Worm (Caenorhabditis elegans) whole organism, late embryonic: ENCODE measurements around the gene hrpl-1.

ENCODE experiments used
- C38D4.7 ChIP-seq: fragments of 200-800 bp; sonication (Bioruptor generic); optimal IDR thresholded peaks from 2 replicates; lab custom pipeline; 2018; ENCODE audit warnings: mild to moderate bottlenecking, missing genetic modification characterization, moderate library complexity, missing compliant biosample characterization
- F13H6.1 ChIP-seq: sonication (generic microtip); optimal IDR thresholded peaks from 2 replicates; lab custom pipeline; 2016; ENCODE audit warnings: missing genetic modification characterization, missing compliant biosample characterization
- Y22D7AL.16 ChIP-seq: sonication (generic microtip); optimal IDR thresholded peaks from 2 replicates; lab custom pipeline; 2016; ENCODE audit warnings: missing genetic modification characterization, missing compliant biosample characterization
- ahr-1 ChIP-seq: sonication (generic microtip); optimal IDR thresholded peaks from 2 replicates; lab custom pipeline; 2016; ENCODE audit warnings: missing genetic modification characterization, missing compliant biosample characterization
- ceh-14 ChIP-seq: sonication (generic microtip); optimal IDR thresholded peaks from 2 replicates; lab custom pipeline; 2016; ENCODE audit warnings: missing genotype, missing genetic modification characterization, missing compliant biosample characterization
- ceh-19 ChIP-seq: fragments of 200-800 bp; sonication (Bioruptor generic); optimal IDR thresholded peaks from 2 replicates; lab custom pipeline; 2018; ENCODE audit warnings: mild to moderate bottlenecking, missing genetic modification characterization, missing compliant biosample characterization
- ceh-30 ChIP-seq: fragments of 150-350 bp; optimal IDR thresholded peaks from 2 replicates; lab custom pipeline; 2014; ENCODE audit warnings: missing biosample characterization, missing genetic modification characterization
- ceh-31 ChIP-seq: sonication (generic microtip); optimal IDR thresholded peaks from 2 replicates; lab custom pipeline; 2016; ENCODE audit warnings: missing genetic modification characterization, missing compliant biosample characterization
- ceh-34 ChIP-seq: sonication (generic microtip); optimal IDR thresholded peaks from 2 replicates; lab custom pipeline; 2016; ENCODE audit warnings: mild to moderate bottlenecking, missing genetic modification characterization, missing compliant biosample characterization
- ceh-6 ChIP-seq: fragments of 200-800 bp; sonication (Bioruptor generic); optimal IDR thresholded peaks from 2 replicates; lab custom pipeline; 2018; ENCODE audit warnings: mild to moderate bottlenecking, missing genetic modification characterization, missing compliant biosample characterization
- dmd-4 ChIP-seq: sonication (generic microtip); optimal IDR thresholded peaks from 2 replicates; lab custom pipeline; 2016; ENCODE audit warnings: borderline replicate concordance, missing genetic modification characterization, missing compliant biosample characterization
- ets-4 ChIP-seq: sonication (generic microtip); optimal IDR thresholded peaks from 2 replicates; lab custom pipeline; 2016; ENCODE audit warnings: missing genetic modification characterization, missing compliant biosample characterization
- eyg-1 ChIP-seq: sonication (generic microtip); optimal IDR thresholded peaks from 2 replicates; lab custom pipeline; 2016; ENCODE audit warnings: missing genotype, missing genetic modification characterization, missing compliant biosample characterization
- fax-1 ChIP-seq: sonication (generic microtip); optimal IDR thresholded peaks from 2 replicates; lab custom pipeline; 2016; ENCODE audit warnings: missing genotype, missing genetic modification characterization, missing compliant biosample characterization
- hlh-13 ChIP-seq: fragments of 200-800 bp; sonication (Bioruptor generic); optimal IDR thresholded peaks from 2 replicates; lab custom pipeline; 2018; ENCODE audit warnings: mild to moderate bottlenecking, missing genetic modification characterization, missing compliant biosample characterization
- hlh-15 ChIP-seq: sonication (generic microtip); optimal IDR thresholded peaks from 2 replicates; lab custom pipeline; 2016; ENCODE audit warnings: missing genetic modification characterization, missing compliant biosample characterization
- hlh-6 ChIP-seq: sonication (generic microtip); optimal IDR thresholded peaks from 2 replicates; lab custom pipeline; 2016; ENCODE audit warnings: missing genotype, missing genetic modification characterization, missing compliant biosample characterization
- madf-2 ChIP-seq: sonication (generic microtip); optimal IDR thresholded peaks from 2 replicates; lab custom pipeline; 2017; ENCODE audit warnings: missing genetic modification characterization, missing compliant biosample characterization
- nfya-1 ChIP-seq: sonication (generic microtip); optimal IDR thresholded peaks from 2 replicates; lab custom pipeline; 2017; ENCODE audit warnings: missing genetic modification characterization, mild to moderate bottlenecking, missing compliant biosample characterization, antibody characterized with exemption, moderate library complexity
- npax-4 ChIP-seq: sonication (generic microtip); optimal IDR thresholded peaks from 2 replicates; lab custom pipeline; 2016; ENCODE audit warnings: missing genetic modification characterization, missing compliant biosample characterization
- pat-9 ChIP-seq: fragments of 200-800 bp; sonication (Bioruptor generic); optimal IDR thresholded peaks from 2 replicates; lab custom pipeline; 2018; ENCODE audit warnings: mild to moderate bottlenecking, missing genetic modification characterization, moderate library complexity, missing compliant biosample characterization
- pha-2 ChIP-seq: sonication (generic microtip); optimal IDR thresholded peaks from 2 replicates; lab custom pipeline; 2017; ENCODE audit warnings: mild to moderate bottlenecking, missing genetic modification characterization, missing compliant biosample characterization
- ref-2 ChIP-seq: sonication (generic microtip); optimal IDR thresholded peaks from 2 replicates; lab custom pipeline; 2016; ENCODE audit warnings: missing genetic modification characterization, missing compliant biosample characterization
- rnt-1 ChIP-seq: sonication (generic microtip); optimal IDR thresholded peaks from 2 replicates; lab custom pipeline; 2016; ENCODE audit warnings: missing genetic modification characterization, missing compliant biosample characterization
- sox-2 ChIP-seq: fragments of 200-800 bp; sonication (Bioruptor generic); IDR thresholded peaks from 2 replicates; pipeline ENCODE4 v1.3.6; 2022; ENCODE audit warnings: missing genetic modification reagents, missing genetic modification characterization, missing compliant biosample characterization
- tbx-2 ChIP-seq: sonication (generic microtip); optimal IDR thresholded peaks from 2 replicates; lab custom pipeline; 2016; ENCODE audit warnings: missing genetic modification characterization, missing compliant biosample characterization
- unc-3 ChIP-seq, 2 experiments: fragments of 200-800 bp in 1 of 2; sonication (Bioruptor generic) in 1 of 2; sonication (generic microtip) in 1 of 2; conservative IDR thresholded peaks in 1 of 2; optimal IDR thresholded peaks in 1 of 2; 2 replicates each; pipeline versions ENCODE4 v1.3.6 to Lab custom; 2016 to 2022; ENCODE audit warnings: missing compliant biosample characterization in 2 of 2, missing genetic modification characterization in 2 of 2, missing genetic modification reagents in 1 of 2
- unc-42 ChIP-seq: sonication (generic microtip); optimal IDR thresholded peaks from 2 replicates; lab custom pipeline; 2016; ENCODE audit warnings: missing genotype, missing genetic modification characterization, missing compliant biosample characterization
- unc-55 ChIP-seq: sonication (generic microtip); optimal IDR thresholded peaks from 2 replicates; lab custom pipeline; 2017; ENCODE audit warnings: missing biosample characterization, missing genetic modification reagents, missing genetic modification characterization
- unc-86 ChIP-seq: sonication (generic microtip); optimal IDR thresholded peaks from 2 replicates; lab custom pipeline; 2016; ENCODE audit warnings: missing genetic modification characterization, missing compliant biosample characterization
- zip-5 ChIP-seq: sonication (generic microtip); optimal IDR thresholded peaks from 2 replicates; lab custom pipeline; 2016; ENCODE audit warnings: missing genetic modification characterization, missing compliant biosample characterization
- ztf-16 ChIP-seq: sonication (generic microtip); optimal IDR thresholded peaks from 2 replicates; lab custom pipeline; 2017; ENCODE audit warnings: missing genetic modification characterization, missing compliant biosample characterization

The hrpl-1 gene

ce11 chrII:6932978-6933377 is 34.4 kb downstream of the hrpl-1 start:
- TF ChIP-seq ets-4 (tag; lab: Kevin White, UChicago), result no peak

- TF ChIP-seq ceh-34 (tag; lab: Kevin White, UChicago), result peak; percentile 92
- peak; percentile 25 for TF ChIP-seq ceh-19 (GFP tag; lab: Kevin White, UChicago)
- TF ChIP-seq C38D4.7 (GFP tag; lab: Kevin White, UChicago), result no peak
Measured at ce11 chrII:6934729-6935128, 36.2 kb downstream of the hrpl-1 start.

ce11 chrII:6935975-6936374 is 37.4 kb downstream of the hrpl-1 start:
- TF ChIP-seq rnt-1, result no peak
- TF ChIP-seq hlh-6 (tag; lab: Kevin White, UChicago), result no peak
- TF ChIP-seq unc-55, result peak; percentile 26

ce11 chrII:6936528-6936927 is 38.0 kb downstream of the hrpl-1 start:
- no peak for TF ChIP-seq npax-4
- TF ChIP-seq ztf-16 (tag; lab: Kevin White, UChicago), result no peak
- TF ChIP-seq tbx-2 (tag; lab: Kevin White, UChicago), result no peak
- no peak for TF ChIP-seq unc-3 (GFP tag; conservative IDR thresholded peaks at IDR 0.05; lab: Robert Waterston, UW)
- TF ChIP-seq unc-3 (tag; optimal IDR thresholded peaks at IDR 0.05; lab: Kevin White, UChicago), result no peak

- TF ChIP-seq tbx-2 (tag; lab: Kevin White, UChicago), result peak; percentile 41
- TF ChIP-seq ahr-1 (tag; lab: Kevin White, UChicago), result no peak
- no peak for TF ChIP-seq hlh-15 (tag; lab: Kevin White, UChicago)
Measured at ce11 chrII:6937057-6937456, 38.5 kb downstream of the hrpl-1 start.

- TF ChIP-seq pat-9 (tag; lab: Kevin White, UChicago), result no peak
- TF ChIP-seq fax-1 (tag; lab: Kevin White, UChicago), result no peak
- TF ChIP-seq dmd-4 (tag; lab: Kevin White, UChicago), result no peak
- no peak for TF ChIP-seq Y22D7AL.16
- TF ChIP-seq ztf-16 (tag; lab: Kevin White, UChicago), result no peak
- TF ChIP-seq sox-2 (GFP tag; lab: Robert Waterston, UW), result peak; percentile 63; the same call in 1 of the 2 replicates
- no peak for TF ChIP-seq unc-3 (GFP tag; conservative IDR thresholded peaks at IDR 0.05; lab: Robert Waterston, UW)
- TF ChIP-seq unc-3 (tag; optimal IDR thresholded peaks at IDR 0.05; lab: Kevin White, UChicago), result no peak
- TF ChIP-seq zip-5, result no peak
- TF ChIP-seq hlh-13 (GFP tag; lab: Kevin White, UChicago), result no peak
- peak; percentile 9 for TF ChIP-seq unc-42 (tag; lab: Kevin White, UChicago)
- no peak for TF ChIP-seq ceh-6 (GFP tag; lab: Kevin White, UChicago)
- TF ChIP-seq ceh-30, result no peak
- TF ChIP-seq C38D4.7 (GFP tag; lab: Kevin White, UChicago), result no peak
- TF ChIP-seq ceh-14 (tag; lab: Kevin White, UChicago), result no peak
- TF ChIP-seq pha-2, result no peak
- no peak for TF ChIP-seq rnt-1
- TF ChIP-seq ref-2, result peak; percentile 41
- no peak for TF ChIP-seq npax-4
- TF ChIP-seq ceh-34 (tag; lab: Kevin White, UChicago), result peak; percentile 14
- peak; percentile 71 for TF ChIP-seq ceh-31 (tag; lab: Kevin White, UChicago)
- no peak for TF ChIP-seq eyg-1 (tag; lab: Kevin White, UChicago)
- TF ChIP-seq madf-2 (tag; lab: Kevin White, UChicago), result no peak
- no peak for TF ChIP-seq unc-86 (tag; lab: Kevin White, UChicago)
Measured at ce11 chrII:6939873-6940272, 41.3 kb downstream of the hrpl-1 start.

- TF ChIP-seq F13H6.1, result no peak
- TF ChIP-seq nfya-1 (tag; lab: Kevin White, UChicago), result peak; percentile 1
- peak; percentile 67 for TF ChIP-seq unc-42 (tag; lab: Kevin White, UChicago)
Measured at ce11 chrII:6940726-6941230, 42.2 kb downstream of the hrpl-1 start.
